Worm (Caenorhabditis elegans) whole organism, L1 larva: ENCODE data around the gene clc-9.

Experiments
- C16A3.4 ChIP-seq: fragments of 150-350 bp; optimal IDR thresholded peaks from 2 replicates; lab custom pipeline; 2014; ENCODE audit warnings: missing biosample characterization, missing genetic modification characterization
- aha-1 ChIP-seq: fragments of 150-350 bp; optimal IDR thresholded peaks from 2 replicates; lab custom pipeline; 2014; ENCODE audit warnings: missing biosample characterization, missing genetic modification characterization
- aly-2 ChIP-seq: fragments of 150-350 bp; optimal IDR thresholded peaks from 2 replicates; lab custom pipeline; 2014; ENCODE audit warnings: missing biosample characterization, missing genetic modification characterization
- ama-1 ChIP-seq: fragments of 150-350 bp; optimal IDR thresholded peaks from 2 replicates; lab custom pipeline; 2014
- ceh-63 ChIP-seq: fragments of 200-800 bp; sonication (Bioruptor generic); optimal IDR thresholded peaks from 2 replicates; lab custom pipeline; 2018; ENCODE audit warnings: mild to moderate bottlenecking, missing genetic modification characterization, missing compliant biosample characterization
- ceh-8 ChIP-seq: fragments of 200-800 bp; sonication (Bioruptor generic); optimal IDR thresholded peaks from 2 replicates; lab custom pipeline; 2018; ENCODE audit warnings: mild to moderate bottlenecking, missing genetic modification characterization, moderate library complexity, missing compliant biosample characterization
- ceh-82 ChIP-seq, 3 experiments: fragments of 150-350 bp in 1 of 3; sonication (generic microtip) in 2 of 3; optimal IDR thresholded peaks; 2 replicates each; lab custom pipeline; 2014 to 2017; ENCODE audit warnings: missing biosample characterization in 3 of 3, missing genetic modification characterization in 3 of 3
- ceh-88 ChIP-seq: fragments of 200-800 bp; sonication (Bioruptor generic); IDR thresholded peaks from 2 replicates; pipeline ENCODE4 v1.3.6; 2022; ENCODE audit warnings: missing genetic modification characterization, missing compliant biosample characterization
- ces-1 ChIP-seq: fragments of 150-350 bp; optimal IDR thresholded peaks from 2 replicates; lab custom pipeline; 2014; ENCODE audit warnings: missing biosample characterization, missing genetic modification reagents, missing genetic modification characterization
- dpl-1 ChIP-seq, 3 experiments: fragments of 150-350 bp in 2 of 3; sonication (generic microtip) in 1 of 3; optimal IDR thresholded peaks; 2 replicates each; lab custom pipeline; 2014 to 2017; ENCODE audit warnings: missing biosample characterization in 3 of 3, missing genetic modification characterization in 3 of 3, missing genetic modification reagents in 3 of 3
- efl-1 ChIP-seq, 4 experiments: fragments of 150-350 bp; optimal IDR thresholded peaks in 3 of 4; peaks in 1 of 4; 1 replicate in 1 of 4; 2 replicates in 3 of 4; lab custom pipeline; 2014; ENCODE audit warnings: missing biosample characterization in 2 of 4, missing genetic modification characterization in 2 of 4, missing genetic modification reagents in 2 of 4
- egl-27 ChIP-seq, 2 experiments: fragments of 150-350 bp in 1 of 2; sonication (generic microtip); optimal IDR thresholded peaks; 3 replicates each; lab custom pipeline; 2017 to 2018; ENCODE audit warnings: missing biosample characterization in 2 of 2, missing genetic modification characterization in 2 of 2, missing genetic modification reagents in 2 of 2
- elt-2 ChIP-seq: sonication (generic microtip); optimal IDR thresholded peaks from 2 replicates; lab custom pipeline; 2016; ENCODE audit warnings: missing genetic modification characterization, mild to moderate bottlenecking, inconsistent platforms, missing compliant biosample characterization, missing genetic modification reagents
- elt-3 ChIP-seq, 6 experiments: fragments of 150-350 bp in 1 of 6; sonication (generic microtip); optimal IDR thresholded peaks; 2 replicates each; lab custom pipeline; 2017 to 2018; ENCODE audit warnings: missing biosample characterization in 6 of 6, missing genetic modification characterization in 6 of 6, inconsistent platforms in 1 of 6
- ets-5 ChIP-seq: fragments of 200-800 bp; sonication (Bioruptor generic); IDR thresholded peaks from 2 replicates; pipeline ENCODE4 v1.3.6; 2022; ENCODE audit warnings: missing genetic modification characterization, missing compliant biosample characterization
- fkh-4 ChIP-seq: sonication (generic microtip); optimal IDR thresholded peaks from 2 replicates; lab custom pipeline; 2016; ENCODE audit warnings: missing compliant biosample characterization, missing genetic modification characterization, borderline replicate concordance
- hlh-4 ChIP-seq: sonication (generic microtip); optimal IDR thresholded peaks from 2 replicates; lab custom pipeline; 2016; ENCODE audit warnings: mild to moderate bottlenecking, missing genetic modification characterization, missing compliant biosample characterization
- lin-15B ChIP-seq: fragments of 150-350 bp; sonication (generic microtip); optimal IDR thresholded peaks from 3 replicates; lab custom pipeline; 2014; ENCODE audit warnings: missing biosample characterization, missing genetic modification characterization
- lin-35 ChIP-seq, 2 experiments: fragments of 150-350 bp; optimal IDR thresholded peaks; 2 replicates each; lab custom pipeline; 2014; ENCODE audit warnings: missing biosample characterization in 2 of 2, missing genetic modification characterization in 2 of 2, missing genetic modification reagents in 2 of 2
- lir-3 ChIP-seq: sonication (generic microtip); optimal IDR thresholded peaks from 2 replicates; lab custom pipeline; 2016; ENCODE audit warnings: mild to moderate bottlenecking, missing genetic modification characterization, moderate library complexity, missing compliant biosample characterization; ENCODE audit not compliant: poor library complexity
- lsy-2 ChIP-seq, 2 experiments: fragments of 150-350 bp; optimal IDR thresholded peaks; 2 replicates each; lab custom pipeline; 2014; ENCODE audit warnings: missing biosample characterization in 2 of 2, missing genetic modification characterization in 2 of 2
- mef-2 ChIP-seq: fragments of 150-350 bp; optimal IDR thresholded peaks from 2 replicates; lab custom pipeline; 2014; ENCODE audit warnings: missing biosample characterization, missing genetic modification characterization
- mep-1 ChIP-seq: fragments of 150-350 bp; optimal IDR thresholded peaks from 2 replicates; lab custom pipeline; 2014; ENCODE audit warnings: missing biosample characterization, missing genetic modification characterization
- nhr-12 ChIP-seq: sonication (generic microtip); optimal IDR thresholded peaks from 2 replicates; lab custom pipeline; 2017; ENCODE audit warnings: missing biosample characterization, missing genetic modification characterization
- nhr-19 ChIP-seq: fragments of 200-800 bp; sonication (Bioruptor generic); conservative IDR thresholded peaks from 2 replicates; pipeline ENCODE4 v1.3.6; 2022; ENCODE audit warnings: missing genetic modification characterization, missing compliant biosample characterization
- nhr-20 ChIP-seq: sonication (generic microtip); optimal IDR thresholded peaks from 2 replicates; lab custom pipeline; 2016; ENCODE audit warnings: mild to moderate bottlenecking, missing genetic modification characterization, missing compliant biosample characterization
- nhr-47 ChIP-seq: sonication (generic microtip); optimal IDR thresholded peaks from 2 replicates; lab custom pipeline; 2016; ENCODE audit warnings: mild to moderate bottlenecking, missing genetic modification characterization, moderate library complexity, missing compliant biosample characterization
- nhr-71 ChIP-seq: sonication (generic microtip); optimal IDR thresholded peaks from 2 replicates; lab custom pipeline; 2016; ENCODE audit warnings: mild to moderate bottlenecking, missing genetic modification characterization, moderate library complexity, missing compliant biosample characterization
- nhr-76 ChIP-seq: sonication (generic microtip); optimal IDR thresholded peaks from 2 replicates; lab custom pipeline; 2017; ENCODE audit warnings: missing biosample characterization, missing genetic modification characterization
- nhr-84 ChIP-seq: sonication (generic microtip); optimal IDR thresholded peaks from 2 replicates; lab custom pipeline; 2017; ENCODE audit warnings: missing biosample characterization, missing genetic modification characterization
- nhr-85 ChIP-seq: sonication (generic microtip); peaks from one replicate; lab custom pipeline; 2016; ENCODE audit warnings: missing genetic modification characterization, inconsistent platforms, missing compliant biosample characterization
- nhr-90 ChIP-seq: sonication (generic microtip); optimal IDR thresholded peaks from 2 replicates; lab custom pipeline; 2016; ENCODE audit warnings: mild to moderate bottlenecking, missing genetic modification characterization, missing compliant biosample characterization; ENCODE audit not compliant: poor library complexity
- pax-3 ChIP-seq: fragments of 200-800 bp; sonication (Bioruptor generic); optimal IDR thresholded peaks from 2 replicates; lab custom pipeline; 2018; ENCODE audit warnings: mild to moderate bottlenecking, missing genetic modification characterization, moderate library complexity, missing compliant biosample characterization
- rnt-1 ChIP-seq: sonication (generic microtip); optimal IDR thresholded peaks from 2 replicates; lab custom pipeline; 2016; ENCODE audit warnings: mild to moderate bottlenecking, missing genetic modification characterization, moderate library complexity, missing compliant biosample characterization
- skn-1 ChIP-seq: fragments of 150-350 bp; optimal IDR thresholded peaks from 2 replicates; lab custom pipeline; 2014; ENCODE audit warnings: missing biosample characterization, missing genetic modification characterization
- snu-23 ChIP-seq: sonication (generic microtip); optimal IDR thresholded peaks from 2 replicates; lab custom pipeline; 2016; ENCODE audit warnings: missing genetic modification characterization, missing compliant biosample characterization
- swsn-7 ChIP-seq: sonication (generic microtip); optimal IDR thresholded peaks from 2 replicates; lab custom pipeline; 2016; ENCODE audit warnings: missing genetic modification characterization, missing compliant biosample characterization
- unc-30 ChIP-seq: sonication (generic microtip); optimal IDR thresholded peaks from 2 replicates; lab custom pipeline; 2017; ENCODE audit warnings: missing biosample characterization, missing genetic modification characterization
- unc-86 ChIP-seq: sonication (generic microtip); optimal IDR thresholded peaks from 2 replicates; lab custom pipeline; 2016; ENCODE audit warnings: missing genetic modification characterization, missing compliant biosample characterization
- vab-15 ChIP-seq: sonication (generic microtip); optimal IDR thresholded peaks from 2 replicates; lab custom pipeline; 2017; ENCODE audit warnings: missing genotype, mild to moderate bottlenecking, missing genetic modification characterization, missing compliant biosample characterization
- zip-4 ChIP-seq: fragments of 200-800 bp; sonication (Bioruptor generic); optimal IDR thresholded peaks from 2 replicates; lab custom pipeline; 2018; ENCODE audit warnings: mild to moderate bottlenecking, missing genetic modification characterization, moderate library complexity, missing compliant biosample characterization
- ztf-4 ChIP-seq: fragments of 150-350 bp; optimal IDR thresholded peaks from 2 replicates; lab custom pipeline; 2014; ENCODE audit warnings: missing biosample characterization, missing genetic modification characterization

Gene clc-9

ce11 chrIV:11143228-11143444 lies 30.4 kb downstream of the clc-9 start, which contains the start of gene F01G4.4:
F01G4.4 (plus strand) TSS chrIV:11143345.
- TF ChIP-seq ces-1 (GFP tag; lab: Kevin White, UChicago) (no peak), C16A3.4 (tag; lab: Kevin White, UChicago) (no peak), ceh-82 (tag; optimal IDR thresholded peaks at IDR 0.05; lab: Kevin White, UChicago) (no peak), egl-27 (tag; optimal IDR thresholded peaks at IDR 0.05; lab: Kevin White, UChicago) (no peak), rnt-1 (tag; lab: Kevin White, UChicago) (no peak), dpl-1 (GFP tag; optimal IDR thresholded peaks at IDR 0.05; lab: Kevin White, UChicago) (no peak), aly-2 (tag; lab: Kevin White, UChicago) (no peak), unc-30 (tag; lab: Kevin White, UChicago) (no peak), elt-2 (tag; lab: Kevin White, UChicago) (no peak), ceh-63 (GFP tag; lab: Kevin White, UChicago) (no peak), vab-15 (tag; lab: Kevin White, UChicago) (no peak), nhr-19 (GFP tag; lab: Robert Waterston, UW) (no peak), elt-3 (tag; optimal IDR thresholded peaks at IDR 0.05; lab: Kevin White, UChicago) (no peak), nhr-71 (no peak), mef-2 (tag; lab: Kevin White, UChicago) (no peak), ets-5 (GFP tag; lab: Robert Waterston, UW) (no peak), ztf-4 (tag; lab: Kevin White, UChicago) (no peak), fkh-4 (no peak)

- peak in 1 of 3 experiments; percentile 35 for TF ChIP-seq dpl-1 (GFP tag; optimal IDR thresholded peaks at IDR 0.05; lab: Kevin White, UChicago)
- no peak for TF ChIP-seq unc-30 (tag; lab: Kevin White, UChicago)
- TF ChIP-seq efl-1 (optimal IDR thresholded peaks at IDR 0.05; lab: Kevin White, UChicago) = no peak
- TF ChIP-seq efl-1 (GFP tag; optimal IDR thresholded peaks at IDR 0.05 in 1 of 2; lab: Kevin White, UChicago) = peak; percentile 50 to 92
- TF ChIP-seq lin-35 (GFP tag; optimal IDR thresholded peaks at IDR 0.05; lab: Kevin White, UChicago) = peak in 1 of 2 experiments; percentile 20
Observed at ce11 chrIV:11145929-11146339, 33.2 kb downstream of the clc-9 start.

- TF ChIP-seq lir-3 (tag; lab: Kevin White, UChicago) = no peak
- TF ChIP-seq snu-23 (GFP tag; lab: Kevin White, UChicago) = no peak
- TF ChIP-seq mep-1 = no peak
- no peak for TF ChIP-seq aha-1 (tag; lab: Kevin White, UChicago)
- no peak for TF ChIP-seq lin-35 (GFP tag; optimal IDR thresholded peaks at IDR 0.05; lab: Kevin White, UChicago)
- no peak for TF ChIP-seq lin-15B
- no peak for TF ChIP-seq nhr-71
- no peak for TF ChIP-seq nhr-84
- no peak for TF ChIP-seq efl-1 (optimal IDR thresholded peaks at IDR 0.05; lab: Kevin White, UChicago)
- no peak for TF ChIP-seq efl-1 (GFP tag; optimal IDR thresholded peaks at IDR 0.05 in 1 of 2; lab: Kevin White, UChicago)
- TF ChIP-seq nhr-85 = no peak
- no peak for TF ChIP-seq hlh-4 (tag; lab: Kevin White, UChicago)
- TF ChIP-seq unc-86 = no peak
- no peak for TF ChIP-seq ceh-88 (GFP tag; lab: Robert Waterston, UW)
- no peak for TF ChIP-seq nhr-76 (tag; lab: Kevin White, UChicago)
- TF ChIP-seq ceh-8 (GFP tag; lab: Kevin White, UChicago) = no peak
Observed at ce11 chrIV:11146492-11146891, 33.8 kb downstream of the clc-9 start.

- TF ChIP-seq nhr-71 (peak; percentile 42), efl-1 (optimal IDR thresholded peaks at IDR 0.05; lab: Kevin White, UChicago) (peak in 1 of 2 experiments; percentile 13), efl-1 (GFP tag; optimal IDR thresholded peaks at IDR 0.05 in 1 of 2; lab: Kevin White, UChicago) (peak in 1 of 2 experiments; percentile 93), aly-2 (tag; lab: Kevin White, UChicago) (peak; percentile 90), elt-3 (tag; optimal IDR thresholded peaks at IDR 0.05; lab: Kevin White, UChicago) (peak in 1 of 6 experiments; percentile 20), nhr-90 (peak; percentile 55), swsn-7 (tag; lab: Kevin White, UChicago) (no peak), nhr-20 (tag; lab: Kevin White, UChicago) (no peak), nhr-47 (tag; lab: Kevin White, UChicago) (peak; percentile 28), skn-1 (tag; lab: Kevin White, UChicago) (no peak), pax-3 (tag; lab: Kevin White, UChicago) (peak; percentile 6), elt-2 (tag; lab: Kevin White, UChicago) (peak; percentile 20), snu-23 (GFP tag; lab: Kevin White, UChicago) (peak; percentile 31), nhr-85 (peak; percentile 66), zip-4 (GFP tag; lab: Kevin White, UChicago) (no peak), nhr-12 (tag; lab: Kevin White, UChicago) (no peak), lsy-2 (tag; optimal IDR thresholded peaks at IDR 0.05; lab: Kevin White, UChicago) (peak; percentile 32 to 35), nhr-19 (GFP tag; lab: Robert Waterston, UW) (peak; percentile 26; the same call in 1 of the 2 replicates), ama-1 (peak; percentile 64)
Observed at ce11 chrIV:11146962-11147470, 34.3 kb downstream of the clc-9 start, which contains the start of gene pigq-1. pigq-1 (minus strand) TSS chrIV:11147247.
